Fruit fly (Drosophila melanogaster): ENCODE measurements around the gene Nepl14.

DNA sequence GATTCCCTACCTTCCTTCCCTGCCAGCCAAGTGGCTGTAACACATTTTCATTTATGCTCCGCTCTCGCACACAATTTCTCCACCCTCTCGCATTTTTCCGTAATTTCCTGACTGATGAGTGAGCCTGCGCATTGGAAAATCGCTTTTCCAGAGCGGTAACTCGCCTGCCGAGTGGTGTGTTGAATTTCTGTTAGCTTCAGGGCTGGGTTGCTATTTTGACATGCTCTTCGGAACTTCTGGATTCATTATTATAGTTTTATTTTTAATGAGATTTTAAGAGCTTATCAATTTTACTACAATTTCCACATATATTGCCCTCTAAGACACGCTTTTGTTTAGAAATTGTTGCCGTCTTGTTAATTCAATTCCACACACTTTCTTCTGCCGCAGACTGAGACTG lies 10.6 kb downstream of the Nepl14 start:
- TF ChIP-seq Myc (optimal IDR thresholded peaks at IDR 0.05) (no peak), insv (optimal IDR thresholded peaks at IDR 0.05) (no peak)
